Worm (Caenorhabditis elegans) whole organism, dauer: ENCODE data around the gene zhit-3.

Experiments
- unc-62 ChIP-seq: sonication (generic microtip); optimal IDR thresholded peaks from 2 replicates; lab custom pipeline; 2017; ENCODE audit warnings: missing biosample characterization, missing genetic modification reagents, missing genetic modification characterization

Gene zhit-3

ce11 chrV:10206502-10206901 is 5.4 kb downstream of the zhit-3 start, which contains the start of gene rpc-25:
rpc-25 (minus strand) TSS chrV:10206602.
- TF ChIP-seq unc-62 (GFP tag; lab: Kevin White, UChicago) = no peak

- no peak for TF ChIP-seq unc-62 (GFP tag; lab: Kevin White, UChicago)
Observed at ce11 chrV:10205483-10205882, 6.4 kb downstream of the zhit-3 start, which contains the start of gene ZK856.16. ZK856.16 (minus strand) TSS chrV:10205583.

- TF ChIP-seq unc-62 (GFP tag; lab: Kevin White, UChicago) = no peak
Observed at ce11 chrV:10204863-10205338, 7.0 kb downstream of the zhit-3 start, which contains the start of the genes ZK856.19 and ZK856.11. ZK856.19 (minus strand) TSS chrV:10204913. ZK856.11 (minus strand) TSS chrV:10204938.

ce11 chrV:10203435-10204009 is 8.4 kb downstream of the zhit-3 start, which contains the start of gene chpf-1:
chpf-1 (minus strand) TSS chrV:10203485.
- TF ChIP-seq unc-62 (GFP tag; lab: Kevin White, UChicago) = no peak

ce11 chrV:10202340-10202739 is 9.6 kb downstream of the zhit-3 start:
- TF ChIP-seq unc-62 (GFP tag; lab: Kevin White, UChicago) = no peak

- no peak for TF ChIP-seq unc-62 (GFP tag; lab: Kevin White, UChicago)
Observed at ce11 chrV:10201913-10202312, 10.0 kb downstream of the zhit-3 start, which contains the start of gene ZK856.7. ZK856.7 (plus strand) TSS chrV:10202098.

- TF ChIP-seq unc-62 (GFP tag; lab: Kevin White, UChicago) = no peak
Observed at ce11 chrV:10198386-10198785, 13.5 kb downstream of the zhit-3 start, which contains the start of gene ZK856.6. ZK856.6 (plus strand) TSS chrV:10198686.

ce11 chrV:10191242-10191641 is 20.7 kb downstream of the zhit-3 start:
- TF ChIP-seq unc-62 (GFP tag; lab: Kevin White, UChicago) = no peak

- TF ChIP-seq unc-62 (GFP tag; lab: Kevin White, UChicago) = no peak
Observed at ce11 chrV:10190081-10190556, 21.8 kb downstream of the zhit-3 start, which contains the start of gene ZK856.5. ZK856.5 (minus strand) TSS chrV:10190131.

- no peak for TF ChIP-seq unc-62 (GFP tag; lab: Kevin White, UChicago)
Observed at ce11 chrV:10185719-10186118, 26.2 kb downstream of the zhit-3 start, which contains the start of gene ZK856.18. ZK856.18 (minus strand) TSS chrV:10186007.

ce11 chrV:10183810-10184209 is 28.1 kb downstream of the zhit-3 start:
- TF ChIP-seq unc-62 (GFP tag; lab: Kevin White, UChicago) = no peak

ce11 chrV:10182984-10183383 is 28.9 kb downstream of the zhit-3 start, which contains the start of gene ZK856.4:
ZK856.4 (plus strand) TSS chrV:10183284.
- no peak for TF ChIP-seq unc-62 (GFP tag; lab: Kevin White, UChicago)

- no peak for TF ChIP-seq unc-62 (GFP tag; lab: Kevin White, UChicago)
Observed at ce11 chrV:10179235-10179634, 32.7 kb downstream of the zhit-3 start, which contains the start of gene cul-5. cul-5 (plus strand) TSS chrV:10179535.

ce11 chrV:10178166-10178565 is 33.8 kb downstream of the zhit-3 start:
- TF ChIP-seq unc-62 (GFP tag; lab: Kevin White, UChicago) = no peak

ce11 chrV:10174632-10175075 is 37.3 kb downstream of the zhit-3 start:
- TF ChIP-seq unc-62 (GFP tag; lab: Kevin White, UChicago) = no peak

ce11 chrV:10173653-10174052 is 38.3 kb downstream of the zhit-3 start, which contains the start of gene egl-3:
egl-3 (minus strand) TSS chrV:10173753.
- TF ChIP-seq unc-62 (GFP tag; lab: Kevin White, UChicago) = no peak
